Fruit fly (Drosophila melanogaster): Measurements from ENCODE around the gene Ccp84Af.

DNA sequence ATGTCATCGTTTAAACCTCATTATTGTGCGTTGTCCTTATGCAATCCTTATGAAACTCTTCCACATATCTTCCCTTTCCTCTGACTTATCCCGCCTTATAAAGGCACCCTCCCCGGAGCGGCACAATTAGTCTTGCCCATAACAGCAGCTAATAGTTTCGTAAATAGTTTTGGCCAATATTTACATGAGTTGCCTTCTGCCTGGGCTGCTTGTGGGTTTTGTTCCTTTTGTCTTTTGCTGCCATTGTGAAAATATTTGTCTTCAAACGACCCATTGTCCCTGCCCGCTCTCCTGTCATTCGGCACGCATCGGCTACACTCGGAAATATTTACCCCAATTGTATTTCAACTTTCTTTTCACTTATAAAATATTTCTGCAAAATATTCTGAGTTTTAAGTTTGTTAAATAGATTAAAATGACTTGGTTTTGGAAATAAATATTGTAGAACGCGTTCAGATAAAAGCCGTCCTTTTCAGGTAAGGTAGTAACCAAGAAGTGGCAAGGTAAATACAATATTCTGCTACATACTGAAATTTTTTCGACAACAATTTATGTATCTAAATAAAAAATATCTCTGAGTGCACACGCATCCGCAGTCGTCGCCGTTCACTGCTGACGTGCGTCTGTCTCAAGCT is 33.6 kb upstream of the Ccp84Af start:
- TF ChIP-seq insv (optimal IDR thresholded peaks at IDR 0.05) (no peak), Sin3A (optimal IDR thresholded peaks at IDR 0.05) (no peak), h (optimal IDR thresholded peaks at IDR 0.05) (no peak), psq (optimal IDR thresholded peaks at IDR 0.05) (no peak)
